Fruit fly (Drosophila melanogaster) whole organism, embryonic: Measurements from ENCODE around the gene Mad.

ENCODE experiments used
- Asciz ChIP-seq: fragments of 200-800 bp; sonication (Bioruptor generic); optimal IDR thresholded peaks from 2 replicates; lab custom pipeline; 2017; ENCODE audit warnings: missing biosample characterization, mild to moderate bottlenecking, missing genetic modification characterization, missing genetic modification reagents
- Atf6 ChIP-seq: fragments of 200-800 bp; sonication (Bioruptor generic); IDR thresholded peaks from 2 replicates; pipeline ENCODE4 v1.3.6; 2022; ENCODE audit warnings: missing biosample characterization, missing genetic modification characterization
- Awh ChIP-seq: fragments of 200-800 bp; sonication (Bioruptor generic); IDR thresholded peaks from 2 replicates; pipeline ENCODE4, ENCODE4 v1.3.6; 2022; ENCODE audit warnings: missing biosample characterization, missing genetic modification characterization
- Bdp1 ChIP-seq: fragments of 200-800 bp; sonication (Bioruptor generic); optimal IDR thresholded peaks from 3 replicates; lab custom pipeline; 2016; ENCODE audit warnings: missing biosample characterization, missing genetic modification characterization
- CG10147 ChIP-seq: fragments of 200-800 bp; sonication (Bioruptor generic); optimal IDR thresholded peaks from 2 replicates; lab custom pipeline; 2019; ENCODE audit warnings: missing biosample characterization, mild to moderate bottlenecking, missing genetic modification characterization, moderate library complexity
- CG11560 ChIP-seq: fragments of 200-800 bp; sonication (Bioruptor generic); IDR thresholded peaks from 3 replicates; pipeline ENCODE4 v1.3.6; 2022; ENCODE audit warnings: missing biosample characterization, missing genetic modification characterization
- CG12071 ChIP-seq: fragments of 200-800 bp; sonication (Bioruptor generic); optimal IDR thresholded peaks from 3 replicates; lab custom pipeline; 2018; ENCODE audit warnings: missing biosample characterization, mild to moderate bottlenecking, missing genetic modification characterization
- CG12219 ChIP-seq: fragments of 200-800 bp; sonication (Bioruptor generic); optimal IDR thresholded peaks from 3 replicates; lab custom pipeline; 2018; ENCODE audit warnings: missing biosample characterization, mild to moderate bottlenecking, missing genetic modification characterization
- CG1233 ChIP-seq: fragments of 200-800 bp; sonication (Bioruptor generic); optimal IDR thresholded peaks from 4 replicates; lab custom pipeline; 2018; ENCODE audit warnings: missing biosample characterization, mild to moderate bottlenecking, missing genetic modification characterization
- CG13296 ChIP-seq: fragments of 200-800 bp; sonication (Bioruptor generic); optimal IDR thresholded peaks from 3 replicates; lab custom pipeline; 2018; ENCODE audit warnings: missing biosample characterization, mild to moderate bottlenecking, missing genetic modification characterization
- CG13894 ChIP-seq: fragments of 200-800 bp; sonication (Bioruptor generic); optimal IDR thresholded peaks from 3 replicates; lab custom pipeline; 2018; ENCODE audit warnings: missing biosample characterization, mild to moderate bottlenecking, missing genetic modification characterization, moderate library complexity
- CG15601 ChIP-seq: fragments of 200-800 bp; sonication (Bioruptor generic); optimal IDR thresholded peaks from 3 replicates; lab custom pipeline; 2019; ENCODE audit warnings: missing biosample characterization, mild to moderate bottlenecking, missing genetic modification characterization, moderate library complexity
- CG17328 ChIP-seq: fragments of 200-800 bp; sonication (Bioruptor generic); IDR thresholded peaks from 2 replicates; pipeline ENCODE4 v1.3.6; 2022; ENCODE audit warnings: missing biosample characterization, missing genetic modification characterization
- CG17568 ChIP-seq: fragments of 200-800 bp; sonication (Bioruptor generic); optimal IDR thresholded peaks from 2 replicates; lab custom pipeline; 2018; ENCODE audit warnings: missing biosample characterization, mild to moderate bottlenecking, missing genetic modification characterization, moderate library complexity
- CG17829 ChIP-seq: fragments of 200-800 bp; optimal IDR thresholded peaks from 2 replicates; lab custom pipeline; 2019; ENCODE audit warnings: missing biosample characterization, mild to moderate bottlenecking, missing genetic modification characterization, moderate library complexity
- CG2712 ChIP-seq: fragments of 200-800 bp; optimal IDR thresholded peaks from 3 replicates; lab custom pipeline; 2019; ENCODE audit warnings: missing biosample characterization, mild to moderate bottlenecking, missing genetic modification characterization, moderate library complexity
- CG31365 ChIP-seq: fragments of 200-800 bp; sonication (Bioruptor generic); optimal IDR thresholded peaks from 2 replicates; lab custom pipeline; 2018; ENCODE audit warnings: missing biosample characterization, mild to moderate bottlenecking, missing genetic modification characterization
- CG31441 ChIP-seq: fragments of 200-800 bp; sonication (Bioruptor generic); IDR thresholded peaks from 2 replicates; pipeline ENCODE4 v1.3.6; 2022; ENCODE audit warnings: missing biosample characterization, missing genetic modification characterization
- CG34376 ChIP-seq: fragments of 200-800 bp; sonication (Bioruptor generic); optimal IDR thresholded peaks from 2 replicates; lab custom pipeline; 2018; ENCODE audit warnings: missing biosample characterization, mild to moderate bottlenecking, missing genetic modification characterization
- CG4282 ChIP-seq: fragments of 200-800 bp; sonication (Bioruptor generic); optimal IDR thresholded peaks from 2 replicates; lab custom pipeline; 2016; ENCODE audit warnings: missing biosample characterization, missing genetic modification characterization
- CG6813 ChIP-seq: fragments of 200-800 bp; sonication (Bioruptor generic); optimal IDR thresholded peaks from 2 replicates; lab custom pipeline; 2017; ENCODE audit warnings: missing biosample characterization, missing genetic modification characterization, mild to moderate bottlenecking, moderate library complexity, missing genetic modification reagents
- CG7556 ChIP-seq: fragments of 200-800 bp; sonication (Bioruptor generic); optimal IDR thresholded peaks from 2 replicates; lab custom pipeline; 2017; ENCODE audit warnings: missing biosample characterization, mild to moderate bottlenecking, missing genetic modification characterization
- CG7839 ChIP-seq: fragments of 200-800 bp; sonication (Bioruptor generic); optimal IDR thresholded peaks from 3 replicates; lab custom pipeline; 2018; ENCODE audit warnings: missing biosample characterization, mild to moderate bottlenecking, missing genetic modification characterization, moderate library complexity
- CG7963 ChIP-seq: fragments of 200-800 bp; sonication (Bioruptor generic); IDR thresholded peaks from 3 replicates; pipeline ENCODE4 v1.3.6; 2022; ENCODE audit warnings: missing biosample characterization, missing genetic modification characterization; ENCODE audit not compliant: partially characterized antibody
- CG8765 ChIP-seq: fragments of 200-800 bp; sonication (Bioruptor generic); IDR thresholded peaks from 2 replicates; pipeline ENCODE4 v1.3.6; 2022; ENCODE audit warnings: missing biosample characterization, missing genetic modification characterization
- CG9932 ChIP-seq: fragments of 200-800 bp; sonication (Bioruptor generic); IDR thresholded peaks from 2 replicates; pipeline ENCODE4 v1.3.6; 2022; ENCODE audit warnings: missing biosample characterization, missing genetic modification characterization
- D19B ChIP-seq: fragments of 200-800 bp; sonication (Bioruptor generic); optimal IDR thresholded peaks from 2 replicates; lab custom pipeline; 2017; ENCODE audit warnings: missing biosample characterization, mild to moderate bottlenecking, missing genetic modification characterization
- E2f2 ChIP-seq: fragments of 200-800 bp; sonication (Bioruptor generic); IDR thresholded peaks from 2 replicates; pipeline ENCODE4 v1.3.6; 2022; ENCODE audit warnings: missing biosample characterization, missing genetic modification characterization
- Hsf ChIP-seq: fragments of 200-800 bp; sonication (Bioruptor generic); optimal IDR thresholded peaks from 3 replicates; lab custom pipeline; 2016; ENCODE audit warnings: missing biosample characterization, missing genetic modification characterization
- MBD-R2 ChIP-seq: fragments of 200-800 bp; sonication (Bioruptor generic); IDR thresholded peaks from 2 replicates; pipeline ENCODE4 v1.3.6; 2022; ENCODE audit warnings: missing biosample characterization, missing genetic modification characterization
- Myb ChIP-seq: fragments of 200-800 bp; sonication (Bioruptor generic); optimal IDR thresholded peaks from 2 replicates; lab custom pipeline; 2016; ENCODE audit warnings: missing biosample characterization, missing genetic modification characterization
- Neu2 ChIP-seq: fragments of 200-800 bp; sonication (Bioruptor generic); optimal IDR thresholded peaks from 3 replicates; lab custom pipeline; 2016; ENCODE audit warnings: missing biosample characterization, missing genetic modification characterization, borderline replicate concordance
- ab ChIP-seq: fragments of 200-800 bp; sonication (Bioruptor generic); optimal IDR thresholded peaks from 2 replicates; lab custom pipeline; 2016; ENCODE audit warnings: missing biosample characterization, missing genetic modification characterization
- ash1 ChIP-seq: fragments of 200-800 bp; sonication (Bioruptor generic); optimal IDR thresholded peaks from 2 replicates; lab custom pipeline; 2018; ENCODE audit warnings: missing biosample characterization, mild to moderate bottlenecking, missing genetic modification characterization
- ato ChIP-seq: fragments of 200-800 bp; sonication (Bioruptor generic); IDR thresholded peaks from 2 replicates; pipeline ENCODE4 v1.3.6; 2022; ENCODE audit warnings: missing biosample characterization, missing genetic modification characterization; ENCODE audit not compliant: partially characterized antibody
- croc ChIP-seq: fragments of 200-800 bp; sonication (Bioruptor generic); conservative IDR thresholded peaks from 3 replicates; pipeline ENCODE4 v1.3.6; 2022; ENCODE audit warnings: missing biosample characterization, missing genetic modification characterization
- dati ChIP-seq: fragments of 200-800 bp; sonication (Bioruptor generic); IDR thresholded peaks from 2 replicates; pipeline ENCODE4 v1.3.6; 2022; ENCODE audit warnings: missing biosample characterization, missing genetic modification characterization
- eyg ChIP-seq: fragments of 200-800 bp; sonication (Bioruptor generic); optimal IDR thresholded peaks from 3 replicates; lab custom pipeline; 2016; ENCODE audit warnings: missing biosample characterization, missing genetic modification characterization
- gsb-n ChIP-seq: fragments of 200-800 bp; sonication (Bioruptor generic); optimal IDR thresholded peaks from 3 replicates; lab custom pipeline; 2018; ENCODE audit warnings: missing biosample characterization, mild to moderate bottlenecking, missing genetic modification characterization
- gt ChIP-seq: fragments of 200-800 bp; sonication (Bioruptor generic); IDR thresholded peaks from 2 replicates; pipeline ENCODE4 v1.3.6; 2022; ENCODE audit warnings: missing biosample characterization, missing genetic modification characterization
- her ChIP-seq: fragments of 200-800 bp; sonication (Bioruptor generic); optimal IDR thresholded peaks from 2 replicates; lab custom pipeline; 2016; ENCODE audit warnings: missing biosample characterization, missing genetic modification characterization
- lilli ChIP-seq: fragments of 200-800 bp; sonication (Bioruptor generic); optimal IDR thresholded peaks from 3 replicates; lab custom pipeline; 2016; ENCODE audit warnings: missing biosample characterization, missing genetic modification characterization
- mam ChIP-seq: fragments of 200-800 bp; sonication (Bioruptor generic); optimal IDR thresholded peaks from 3 replicates; lab custom pipeline; 2016; ENCODE audit warnings: missing biosample characterization, missing genetic modification characterization
- mirr ChIP-seq: fragments of 200-800 bp; sonication (Bioruptor generic); optimal IDR thresholded peaks from 3 replicates; lab custom pipeline; 2018; ENCODE audit warnings: missing biosample characterization, mild to moderate bottlenecking, missing genetic modification characterization
- nerfin-1 ChIP-seq: fragments of 200-800 bp; sonication (Bioruptor generic); optimal IDR thresholded peaks from 3 replicates; lab custom pipeline; 2019; ENCODE audit warnings: missing biosample characterization, mild to moderate bottlenecking, missing genetic modification characterization, moderate library complexity
- oc ChIP-seq: fragments of 200-800 bp; sonication (Bioruptor generic); optimal IDR thresholded peaks from 2 replicates; lab custom pipeline; 2018; ENCODE audit warnings: missing biosample characterization, mild to moderate bottlenecking, missing genetic modification characterization, moderate library complexity
- otp ChIP-seq: fragments of 200-800 bp; sonication (Bioruptor generic); IDR thresholded peaks from 3 replicates; pipeline ENCODE4, ENCODE4 v1.3.6; 2022; ENCODE audit warnings: missing biosample characterization, missing genetic modification characterization
- pros ChIP-seq: fragments of 200-800 bp; sonication (Bioruptor generic); optimal IDR thresholded peaks from 3 replicates; lab custom pipeline; 2019; ENCODE audit warnings: missing biosample characterization, mild to moderate bottlenecking, missing genetic modification characterization, moderate library complexity
- rib ChIP-seq: fragments of 200-800 bp; sonication (Bioruptor generic); IDR thresholded peaks from 2 replicates; pipeline ENCODE4 v1.3.6; 2022; ENCODE audit warnings: missing biosample characterization, missing genetic modification characterization
- tup ChIP-seq: fragments of 200-800 bp; sonication (Bioruptor generic); optimal IDR thresholded peaks from 2 replicates; lab custom pipeline; 2016; ENCODE audit warnings: missing biosample characterization, mild to moderate bottlenecking, missing genetic modification characterization, moderate library complexity
- unpg ChIP-seq: fragments of 200-800 bp; sonication (Bioruptor generic); optimal IDR thresholded peaks from 3 replicates; lab custom pipeline; 2018; ENCODE audit warnings: missing biosample characterization, mild to moderate bottlenecking, missing genetic modification characterization, moderate library complexity
- vfl ChIP-seq: fragments of 200-800 bp; sonication (Bioruptor generic); optimal IDR thresholded peaks from 2 replicates; lab custom pipeline; 2016; ENCODE audit warnings: missing biosample characterization, missing genetic modification characterization

The Mad gene

DNA sequence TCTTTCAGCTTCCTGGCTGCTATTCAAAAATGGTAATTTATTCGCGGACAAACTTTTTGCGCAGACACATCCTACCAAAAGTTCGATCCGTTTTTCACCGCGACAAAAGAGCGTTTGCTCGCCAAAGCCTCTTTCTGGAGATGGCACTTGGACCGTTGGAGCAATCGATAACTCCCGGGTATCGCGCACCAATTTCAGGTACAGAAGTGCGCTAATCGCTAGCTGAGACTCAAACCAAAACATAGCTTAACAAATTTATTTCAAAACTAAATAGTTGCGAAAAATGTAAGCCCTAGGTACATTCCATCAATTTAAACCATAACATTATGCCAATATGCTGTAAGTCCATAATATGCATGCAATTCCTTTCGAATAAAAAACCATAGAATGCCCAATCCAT is 14.7 kb downstream of the Mad start, which contains the start of gene toc (continued):
- no peak for TF ChIP-seq CG34376
- TF ChIP-seq CG8765 (GFP tag; lab: Robert Waterston, UW): no peak
- TF ChIP-seq CG31441 (GFP tag; lab: Robert Waterston, UW): no peak
- no peak for TF ChIP-seq nerfin-1 (tag; lab: Kevin White, UChicago)
- no peak for TF ChIP-seq ash1 (GFP tag; lab: Kevin White, UChicago)
- no peak for TF ChIP-seq CG17328 (GFP tag; lab: Robert Waterston, UW)
- TF ChIP-seq Atf6: no peak
- no peak for TF ChIP-seq Bdp1 (GFP tag; lab: Kevin White, UChicago)
- no peak for TF ChIP-seq gsb-n (tag; lab: Kevin White, UChicago)
- no peak for TF ChIP-seq dati (GFP tag; lab: Robert Waterston, UW)
- TF ChIP-seq CG15601 (tag; lab: Kevin White, UChicago): peak; percentile 14
- no peak for TF ChIP-seq Awh (GFP tag; lab: Robert Waterston, UW)
- TF ChIP-seq oc (tag; lab: Kevin White, UChicago): no peak
- TF ChIP-seq her (GFP tag; lab: Kevin White, UChicago): peak; percentile 14
- TF ChIP-seq Hsf (GFP tag; lab: Kevin White, UChicago): no peak
- no peak for TF ChIP-seq CG17568 (GFP tag; lab: Kevin White, UChicago)
- TF ChIP-seq tup (GFP tag; lab: Kevin White, UChicago): no peak
- TF ChIP-seq otp: no peak
- TF ChIP-seq CG13894 (tag; lab: Kevin White, UChicago): peak; percentile 5
- TF ChIP-seq ato (GFP tag; lab: Robert Waterston, UW): peak; percentile 79
- no peak for TF ChIP-seq CG7839 (tag; lab: Kevin White, UChicago)
- TF ChIP-seq CG7963 (GFP tag; lab: Robert Waterston, UW): peak; percentile 87
- TF ChIP-seq CG12071 (GFP tag; lab: Kevin White, UChicago): no peak
- no peak for TF ChIP-seq croc (GFP tag; lab: Robert Waterston, UW)
- no peak for TF ChIP-seq ab
- TF ChIP-seq vfl (GFP tag; lab: Kevin White, UChicago): no peak
- no peak for TF ChIP-seq CG2712 (tag; lab: Kevin White, UChicago)
- TF ChIP-seq CG7556 (GFP tag; lab: Kevin White, UChicago): no peak
- no peak for TF ChIP-seq CG31365 (tag; lab: Kevin White, UChicago)
- TF ChIP-seq Neu2: no peak
- TF ChIP-seq CG10147 (GFP tag; lab: Kevin White, UChicago): no peak
- TF ChIP-seq CG11560 (tag; lab: Robert Waterston, UW): no peak
- no peak for TF ChIP-seq mam (GFP tag; lab: Kevin White, UChicago)
- TF ChIP-seq eyg (GFP tag; lab: Kevin White, UChicago): no peak
- no peak for TF ChIP-seq CG13296 (GFP tag; lab: Kevin White, UChicago)
- TF ChIP-seq unpg (GFP tag; lab: Kevin White, UChicago): no peak
- TF ChIP-seq CG12219 (GFP tag; lab: Kevin White, UChicago): no peak
- TF ChIP-seq CG1233 (GFP tag; lab: Kevin White, UChicago): no peak
- peak; percentile 15 for TF ChIP-seq lilli (GFP tag; lab: Kevin White, UChicago)
- TF ChIP-seq E2f2 (GFP tag; lab: Robert Waterston, UW): peak; percentile 68
- TF ChIP-seq MBD-R2 (GFP tag; lab: Robert Waterston, UW): peak; percentile 68
- no peak for TF ChIP-seq Asciz
- peak; percentile 84 for TF ChIP-seq Myb (GFP tag; lab: Kevin White, UChicago)
- TF ChIP-seq gt: no peak
- TF ChIP-seq CG6813 (GFP tag; lab: Kevin White, UChicago): no peak
- TF ChIP-seq rib (GFP tag; lab: Robert Waterston, UW): no peak; the same call in 1 of the 2 replicates
- no peak for TF ChIP-seq CG17829 (tag; lab: Kevin White, UChicago)
- no peak for TF ChIP-seq CG4282 (GFP tag; lab: Kevin White, UChicago)
- no peak for TF ChIP-seq D19B (GFP tag; lab: Kevin White, UChicago)
- 0 out of 2 replicates have a peak, but pooled peaks have one; percentile 6 for TF ChIP-seq CG9932 (GFP tag; lab: Robert Waterston, UW)
- no peak for TF ChIP-seq pros (GFP tag; lab: Kevin White, UChicago)
- no peak for TF ChIP-seq mirr
